Worm (Caenorhabditis elegans) whole organism, midembryonic: ENCODE measurements around the gene his-35.

Experiments used
- T22C8.4 ChIP-seq: fragments of 200-800 bp; sonication (Bioruptor generic); IDR thresholded peaks from 2 replicates; pipeline ENCODE4 v1.3.6; 2022; ENCODE audit warnings: missing genetic modification characterization, missing compliant biosample characterization
- cog-1 ChIP-seq: sonication (generic microtip); optimal IDR thresholded peaks from 2 replicates; lab custom pipeline; 2016; ENCODE audit warnings: missing genetic modification characterization, missing compliant biosample characterization
- flt-1 ChIP-seq: fragments of 200-800 bp; sonication (Bioruptor generic); IDR thresholded peaks from 2 replicates; pipeline ENCODE4 v1.3.6; 2022; ENCODE audit warnings: missing genetic modification characterization, missing compliant biosample characterization
- klf-2 ChIP-seq: fragments of 200-800 bp; sonication (Bioruptor generic); conservative IDR thresholded peaks from 2 replicates; pipeline ENCODE4 v1.3.6; 2022; ENCODE audit warnings: missing genetic modification reagents, missing genetic modification characterization, missing compliant biosample characterization
- med-1 ChIP-seq: sonication (generic microtip); optimal IDR thresholded peaks from 2 replicates; lab custom pipeline; 2017; ENCODE audit warnings: missing genetic modification characterization, mild to moderate bottlenecking, missing compliant biosample characterization, antibody characterized with exemption, missing genetic modification reagents; ENCODE audit not compliant: insufficient read depth
- ref-1 ChIP-seq: fragments of 200-800 bp; sonication (Bioruptor generic); conservative IDR thresholded peaks from 2 replicates; pipeline ENCODE4 v1.3.6; 2022; ENCODE audit warnings: missing genetic modification reagents, missing genetic modification characterization, missing compliant biosample characterization
- tab-1 ChIP-seq: fragments of 200-800 bp; sonication (Bioruptor generic); IDR thresholded peaks from 2 replicates; pipeline ENCODE4 v1.3.6; 2022; ENCODE audit warnings: missing genetic modification characterization, missing compliant biosample characterization
- ztf-23 ChIP-seq: fragments of 200-800 bp; sonication (Bioruptor generic); IDR thresholded peaks from 2 replicates; pipeline ENCODE4 v1.3.6; 2022; ENCODE audit warnings: missing genetic modification reagents, missing genetic modification characterization, missing compliant biosample characterization
- ztf-29 ChIP-seq: fragments of 200-800 bp; sonication (Bioruptor generic); IDR thresholded peaks from 2 replicates; pipeline ENCODE4 v1.3.6; 2022; ENCODE audit warnings: missing genetic modification reagents, missing genetic modification characterization, missing compliant biosample characterization

his-35 gene

DNA sequence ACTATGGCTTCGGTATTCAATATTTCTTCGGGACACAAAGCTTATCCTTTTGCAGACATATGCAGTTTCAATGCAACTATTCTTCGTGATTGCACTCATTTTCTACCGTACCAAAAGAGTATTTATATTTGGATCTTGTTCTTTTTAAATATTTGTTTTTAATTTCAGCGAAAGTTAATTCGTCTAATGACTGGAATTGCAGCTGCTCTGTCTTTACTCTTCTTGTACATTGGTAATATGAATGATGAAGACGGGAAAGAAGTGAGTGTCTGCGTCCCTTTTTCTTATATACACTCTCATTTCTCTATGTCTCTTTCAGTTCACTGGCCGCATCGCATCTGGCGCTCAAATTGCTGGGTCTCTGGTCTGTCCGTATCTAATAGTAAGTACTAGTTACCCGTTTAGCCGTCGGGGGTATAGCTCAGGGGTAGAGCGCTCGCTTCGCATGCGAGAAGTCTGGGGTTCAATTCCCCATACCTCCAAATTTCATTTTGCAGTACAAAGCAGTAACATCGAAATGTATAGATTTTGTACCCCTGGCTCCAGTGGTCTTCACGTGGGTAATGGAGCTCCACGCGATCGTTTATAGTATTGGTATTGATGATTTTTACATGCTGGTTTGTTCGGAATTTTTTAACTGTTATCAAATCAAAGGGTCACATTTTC, 41.8 kb downstream of the his-35 start:
- TF ChIP-seq flt-1 (GFP tag; lab: Robert Waterston, UW) (peak; percentile 97), ztf-29 (GFP tag; lab: Robert Waterston, UW) (peak; percentile 79; the same call in 1 of the 2 replicates), ref-1 (GFP tag; lab: Robert Waterston, UW) (peak; percentile 84), T22C8.4 (GFP tag; lab: Robert Waterston, UW) (peak; percentile 95), cog-1 (tag; lab: Kevin White, UChicago) (peak; percentile 78), ztf-23 (GFP tag; lab: Robert Waterston, UW) (peak; percentile 95), klf-2 (GFP tag; lab: Robert Waterston, UW) (peak; percentile 83), tab-1 (peak; percentile 94), med-1 (GFP tag; lab: Kevin White, UChicago) (peak; percentile 41)

DNA sequence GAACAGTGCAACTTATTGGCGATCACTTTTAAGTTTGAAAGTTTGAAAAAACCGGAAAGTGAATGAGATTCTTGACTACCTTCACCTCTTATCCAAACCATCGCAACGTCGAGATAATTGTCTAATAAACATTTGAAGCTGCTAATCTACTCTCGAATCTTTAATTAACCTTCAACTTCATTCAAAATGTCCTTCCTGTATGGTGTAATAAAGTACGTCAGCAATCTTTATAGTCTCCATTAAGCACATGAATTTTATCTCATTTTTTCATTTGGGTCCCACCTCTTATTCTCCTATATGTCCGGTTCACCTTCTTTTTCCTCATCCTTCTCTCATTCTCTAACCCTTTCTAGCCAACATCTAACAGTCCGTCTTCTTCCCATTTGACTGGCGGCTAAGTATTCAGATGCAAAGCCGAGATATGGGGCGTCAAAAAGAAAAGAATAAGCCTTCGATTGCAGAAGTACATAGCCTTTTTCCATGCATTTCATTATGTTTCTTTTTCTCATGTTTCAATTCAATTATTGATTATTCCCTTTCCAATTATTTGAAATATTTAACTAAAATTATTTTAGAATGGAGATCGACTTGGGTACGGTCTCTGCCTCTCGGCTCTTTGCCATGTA, 44.1 kb downstream of the his-35 start, which contains the start of gene swt-5:
TSS of gene swt-5 (plus strand) at position 576 of the 626 bp plus-strand sequence.
- TF ChIP-seq ztf-29 (GFP tag; lab: Robert Waterston, UW) (no peak), med-1 (GFP tag; lab: Kevin White, UChicago) (no peak), cog-1 (tag; lab: Kevin White, UChicago) (no peak), tab-1 (no peak), flt-1 (GFP tag; lab: Robert Waterston, UW) (no peak), ref-1 (GFP tag; lab: Robert Waterston, UW) (no peak), ztf-23 (GFP tag; lab: Robert Waterston, UW) (no peak), T22C8.4 (GFP tag; lab: Robert Waterston, UW) (no peak), klf-2 (GFP tag; lab: Robert Waterston, UW) (no peak)

- TF ChIP-seq cog-1 (tag; lab: Kevin White, UChicago) (no peak), T22C8.4 (GFP tag; lab: Robert Waterston, UW) (no peak), flt-1 (GFP tag; lab: Robert Waterston, UW) (no peak), klf-2 (GFP tag; lab: Robert Waterston, UW) (no peak), ztf-29 (GFP tag; lab: Robert Waterston, UW) (no peak), med-1 (GFP tag; lab: Kevin White, UChicago) (no peak), tab-1 (no peak), ref-1 (GFP tag; lab: Robert Waterston, UW) (no peak), ztf-23 (GFP tag; lab: Robert Waterston, UW) (no peak)
These were observed 45.8 kb downstream of the his-35 start for ce11 chrV:9499295-9499694.

DNA sequence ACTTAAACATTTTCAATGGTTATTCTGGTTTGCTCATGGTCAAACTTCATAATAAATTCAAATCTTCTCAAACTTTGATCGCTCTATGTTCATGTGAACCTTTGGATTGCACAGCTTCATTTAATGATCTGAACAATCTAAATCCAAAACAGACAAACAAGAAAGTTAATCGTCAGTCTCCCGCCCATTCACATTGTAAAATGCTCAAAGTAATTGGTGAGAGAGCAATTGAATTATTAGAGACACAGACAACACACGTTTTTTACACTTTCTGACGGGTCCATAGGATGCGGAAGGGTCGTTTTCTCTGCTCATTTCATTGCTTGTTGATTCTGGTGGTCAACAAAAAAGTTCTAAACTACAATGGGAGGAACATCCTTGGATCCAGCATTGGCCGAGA, 48.3 kb downstream of the his-35 start, which contains the start of gene gsnl-1:
TSS of gene gsnl-1 (plus strand) at position 301 of the 400 bp plus-strand sequence.
- TF ChIP-seq ref-1 (GFP tag; lab: Robert Waterston, UW) (no peak), ztf-23 (GFP tag; lab: Robert Waterston, UW) (no peak), ztf-29 (GFP tag; lab: Robert Waterston, UW) (no peak), T22C8.4 (GFP tag; lab: Robert Waterston, UW) (no peak)
